Fruit fly (Drosophila melanogaster) Kc167 (cell line): ENCODE results near the gene Sfp38D.

Source experiments
- Myc ChIP-seq: fragments of >200 bp; optimal IDR thresholded peaks from 2 replicates; lab custom pipeline; 2017; ENCODE audit warnings: missing external identifiers
- insv ChIP-seq: fragments of >200 bp; optimal IDR thresholded peaks from 3 replicates; lab custom pipeline; 2018; ENCODE audit warnings: missing external identifiers
- ttk ChIP-seq: sonication (Bioruptor generic); optimal IDR thresholded peaks from 2 replicates; lab custom pipeline; 2017; ENCODE audit warnings: missing external identifiers

- TF ChIP-seq ttk (lab: Kevin White, UChicago) (no peak), Myc (no peak), insv (no peak)
Observed at dm6 chr2L:20688722-20689121, 48.0 kb downstream of the Sfp38D start.
